Worm (Caenorhabditis elegans) whole organism, L1 larva: ENCODE results near the gene ceh-27.

Experiments used
- C04F5.9 ChIP-seq: sonication (generic microtip); optimal IDR thresholded peaks from 2 replicates; lab custom pipeline; 2016; ENCODE audit warnings: missing genetic modification characterization, missing compliant biosample characterization
- alr-1 ChIP-seq: fragments of 200-800 bp; sonication (Bioruptor generic); optimal IDR thresholded peaks from 2 replicates; lab custom pipeline; 2018; ENCODE audit warnings: borderline replicate concordance, mild to moderate bottlenecking, missing genetic modification characterization, missing compliant biosample characterization
- ceh-63 ChIP-seq: fragments of 200-800 bp; sonication (Bioruptor generic); optimal IDR thresholded peaks from 2 replicates; lab custom pipeline; 2018; ENCODE audit warnings: mild to moderate bottlenecking, missing genetic modification characterization, missing compliant biosample characterization
- dsc-1 ChIP-seq: sonication (generic microtip); optimal IDR thresholded peaks from 2 replicates; lab custom pipeline; 2016; ENCODE audit warnings: mild to moderate bottlenecking, missing genetic modification characterization, missing compliant biosample characterization
- egl-27 ChIP-seq, 2 experiments: fragments of 150-350 bp in 1 of 2; sonication (generic microtip); optimal IDR thresholded peaks; 3 replicates each; lab custom pipeline; 2017 to 2018; ENCODE audit warnings: missing biosample characterization in 2 of 2, missing genetic modification characterization in 2 of 2, missing genetic modification reagents in 2 of 2
- elt-3 ChIP-seq, 6 experiments: fragments of 150-350 bp in 1 of 6; sonication (generic microtip); optimal IDR thresholded peaks; 2 replicates each; lab custom pipeline; 2017 to 2018; ENCODE audit warnings: missing biosample characterization in 6 of 6, missing genetic modification characterization in 6 of 6, inconsistent platforms in 1 of 6
- jun-1 ChIP-seq: fragments of 150-350 bp; optimal IDR thresholded peaks from 2 replicates; lab custom pipeline; 2014; ENCODE audit warnings: missing biosample characterization, missing genetic modification reagents, missing genetic modification characterization
- lsy-2 ChIP-seq, 2 experiments: fragments of 150-350 bp; optimal IDR thresholded peaks; 2 replicates each; lab custom pipeline; 2014; ENCODE audit warnings: missing biosample characterization in 2 of 2, missing genetic modification characterization in 2 of 2
- mdl-1 ChIP-seq, 2 experiments: fragments of 150-350 bp; optimal IDR thresholded peaks; 2 replicates each; lab custom pipeline; 2014 to 2017; ENCODE audit warnings: missing biosample characterization in 2 of 2, missing genetic modification characterization in 2 of 2, inconsistent platforms in 1 of 2
- mep-1 ChIP-seq: fragments of 150-350 bp; optimal IDR thresholded peaks from 2 replicates; lab custom pipeline; 2014; ENCODE audit warnings: missing biosample characterization, missing genetic modification characterization
- nhr-11 ChIP-seq: fragments of 150-350 bp; optimal IDR thresholded peaks from 2 replicates; lab custom pipeline; 2014; ENCODE audit warnings: missing biosample characterization, missing genetic modification characterization
- nhr-12 ChIP-seq: sonication (generic microtip); optimal IDR thresholded peaks from 2 replicates; lab custom pipeline; 2017; ENCODE audit warnings: missing biosample characterization, missing genetic modification characterization
- nhr-19 ChIP-seq: fragments of 200-800 bp; sonication (Bioruptor generic); conservative IDR thresholded peaks from 2 replicates; pipeline ENCODE4 v1.3.6; 2022; ENCODE audit warnings: missing genetic modification characterization, missing compliant biosample characterization
- nhr-28 ChIP-seq: fragments of 150-350 bp; optimal IDR thresholded peaks from 2 replicates; lab custom pipeline; 2014; ENCODE audit warnings: missing biosample characterization, missing genetic modification characterization
- nhr-84 ChIP-seq: sonication (generic microtip); optimal IDR thresholded peaks from 2 replicates; lab custom pipeline; 2017; ENCODE audit warnings: missing biosample characterization, missing genetic modification characterization
- nhr-90 ChIP-seq: sonication (generic microtip); optimal IDR thresholded peaks from 2 replicates; lab custom pipeline; 2016; ENCODE audit warnings: mild to moderate bottlenecking, missing genetic modification characterization, missing compliant biosample characterization; ENCODE audit not compliant: poor library complexity
- pqm-1 ChIP-seq: sonication (generic microtip); optimal IDR thresholded peaks from 3 replicates; lab custom pipeline; 2017; ENCODE audit warnings: missing biosample characterization, missing genetic modification characterization
- rnt-1 ChIP-seq: sonication (generic microtip); optimal IDR thresholded peaks from 2 replicates; lab custom pipeline; 2016; ENCODE audit warnings: mild to moderate bottlenecking, missing genetic modification characterization, moderate library complexity, missing compliant biosample characterization
- snpc-4 ChIP-seq: fragments of 150-350 bp; optimal IDR thresholded peaks from 2 replicates; lab custom pipeline; 2014; ENCODE audit warnings: missing biosample characterization, missing genetic modification characterization
- snu-23 ChIP-seq: sonication (generic microtip); optimal IDR thresholded peaks from 2 replicates; lab custom pipeline; 2016; ENCODE audit warnings: missing genetic modification characterization, missing compliant biosample characterization
- sptf-1 ChIP-seq: fragments of 150-350 bp; optimal IDR thresholded peaks from 2 replicates; lab custom pipeline; 2014; ENCODE audit warnings: missing biosample characterization, missing genetic modification characterization
- unc-30 ChIP-seq: sonication (generic microtip); optimal IDR thresholded peaks from 2 replicates; lab custom pipeline; 2017; ENCODE audit warnings: missing biosample characterization, missing genetic modification characterization
- xbp-1 ChIP-seq: sonication (generic microtip); optimal IDR thresholded peaks from 2 replicates; lab custom pipeline; 2016; ENCODE audit warnings: missing genetic modification characterization, missing compliant biosample characterization
- zag-1 ChIP-seq: fragments of 150-350 bp; optimal IDR thresholded peaks from 2 replicates; lab custom pipeline; 2014; ENCODE audit warnings: missing biosample characterization, missing genetic modification characterization

Gene ceh-27

ce11 chrV:11614805-11615497 is 50.0 kb downstream of the ceh-27 start (continued):
- TF ChIP-seq elt-3 (tag; optimal IDR thresholded peaks at IDR 0.05; lab: Kevin White, UChicago) (peak in 3 of 6 experiments; percentile 69 to 96 (median 94)), unc-30 (tag; lab: Kevin White, UChicago) (no peak), zag-1 (tag; lab: Kevin White, UChicago) (no peak), mep-1 (tag; lab: Kevin White, UChicago) (peak; percentile 40), nhr-90 (tag; lab: Kevin White, UChicago) (peak; percentile 49), snpc-4 (tag; lab: Kevin White, UChicago) (no peak), nhr-28 (tag; lab: Kevin White, UChicago) (no peak), mdl-1 (tag; optimal IDR thresholded peaks at IDR 0.05; lab: Kevin White, UChicago) (no peak)

ce11 chrV:11613007-11613406 is 51.9 kb downstream of the ceh-27 start, which contains the start of gene tag-290:
Gene tag-290 (plus strand): TSS chrV:11613307.
- no peak for TF ChIP-seq xbp-1 (tag; lab: Kevin White, UChicago)
- TF ChIP-seq rnt-1 (tag; lab: Kevin White, UChicago), result no peak
- no peak for TF ChIP-seq nhr-19
- no peak for TF ChIP-seq sptf-1
- TF ChIP-seq ceh-63, result no peak
- no peak for TF ChIP-seq C04F5.9
- no peak for TF ChIP-seq nhr-84 (tag; lab: Kevin White, UChicago)
- TF ChIP-seq snpc-4 (tag; lab: Kevin White, UChicago), result no peak
- TF ChIP-seq dsc-1 (tag; lab: Kevin White, UChicago), result no peak
- no peak for TF ChIP-seq nhr-28 (tag; lab: Kevin White, UChicago)
- no peak for TF ChIP-seq alr-1 (tag; lab: Kevin White, UChicago)
- TF ChIP-seq jun-1, result no peak
- TF ChIP-seq lsy-2 (tag; optimal IDR thresholded peaks at IDR 0.05; lab: Kevin White, UChicago), result no peak
- TF ChIP-seq pqm-1, result no peak
- no peak for TF ChIP-seq nhr-11 (tag; lab: Kevin White, UChicago)
- TF ChIP-seq egl-27 (tag; optimal IDR thresholded peaks at IDR 0.05; lab: Kevin White, UChicago), result no peak
- no peak for TF ChIP-seq nhr-12 (tag; lab: Kevin White, UChicago)
- TF ChIP-seq snu-23, result no peak
